Worm (Caenorhabditis elegans) whole organism, late embryonic: ENCODE measurements around the gene atg-9.

Source experiments
- ama-1 ChIP-seq: fragments of 150-350 bp; optimal IDR thresholded peaks from 2 replicates; lab custom pipeline; 2014
- ceh-6 ChIP-seq: fragments of 200-800 bp; sonication (Bioruptor generic); optimal IDR thresholded peaks from 2 replicates; lab custom pipeline; 2018; ENCODE audit warnings: mild to moderate bottlenecking, missing genetic modification characterization, missing compliant biosample characterization
- nfya-1 ChIP-seq: sonication (generic microtip); optimal IDR thresholded peaks from 2 replicates; lab custom pipeline; 2017; ENCODE audit warnings: missing genetic modification characterization, mild to moderate bottlenecking, missing compliant biosample characterization, antibody characterized with exemption, moderate library complexity
- nhr-11 ChIP-seq: fragments of 150-350 bp; optimal IDR thresholded peaks from 2 replicates; lab custom pipeline; 2014; ENCODE audit warnings: missing biosample characterization, missing genetic modification characterization
- pha-4 ChIP-seq: fragments of 150-350 bp; optimal IDR thresholded peaks from 2 replicates; lab custom pipeline; 2018; ENCODE audit warnings: missing biosample characterization, missing genetic modification reagents, missing genetic modification characterization

ce11 chrV:304613-305012, 44.6 kb upstream of the atg-9 start, which contains the start of gene F33E11.3:
- no peak for TF ChIP-seq nfya-1 (tag; lab: Kevin White, UChicago)
- no peak for TF ChIP-seq ama-1 (lab: Kevin White, UChicago)
- TF ChIP-seq nhr-11 (tag; lab: Kevin White, UChicago), result no peak
- no peak for TF ChIP-seq ceh-6
- TF ChIP-seq pha-4 (tag; lab: Kevin White, UChicago), result no peak
